Fruit fly (Drosophila melanogaster) whole organism, adult: ENCODE results near the gene CG18304.

ENCODE experiments used
- CG11617 ChIP-seq: fragments of 200-800 bp; sonication (Bioruptor generic); optimal IDR thresholded peaks from 2 replicates; lab custom pipeline; 2017; ENCODE audit warnings: mild to moderate bottlenecking, missing biosample characterization, missing genetic modification reagents, missing genetic modification characterization
- CG12768 ChIP-seq: fragments of 200-800 bp; sonication (Bioruptor generic); optimal IDR thresholded peaks from 2 replicates; lab custom pipeline; 2017; ENCODE audit warnings: missing biosample characterization, missing genetic modification characterization, mild to moderate bottlenecking, moderate library complexity, missing genetic modification reagents
- CG1620 ChIP-seq: fragments of 200-800 bp; sonication (Bioruptor generic); optimal IDR thresholded peaks from 2 replicates; lab custom pipeline; 2016; ENCODE audit warnings: missing biosample characterization, missing genetic modification characterization
- CG7045 ChIP-seq: fragments of 200-800 bp; sonication (Bioruptor generic); optimal IDR thresholded peaks from 2 replicates; lab custom pipeline; 2017; ENCODE audit warnings: missing biosample characterization, mild to moderate bottlenecking, missing genetic modification characterization
- CG7101 ChIP-seq: fragments of 200-800 bp; sonication (Bioruptor generic); optimal IDR thresholded peaks from 2 replicates; lab custom pipeline; 2018; ENCODE audit warnings: missing biosample characterization, mild to moderate bottlenecking, missing genetic modification characterization, moderate library complexity
- Clk ChIP-seq: fragments of 200-800 bp; sonication (Bioruptor generic); optimal IDR thresholded peaks from 2 replicates; lab custom pipeline; 2017; ENCODE audit warnings: missing biosample characterization, missing genetic modification characterization
- Crg-1 ChIP-seq: fragments of 200-800 bp; sonication (Bioruptor generic); optimal IDR thresholded peaks from 2 replicates; lab custom pipeline; 2016; ENCODE audit warnings: missing biosample characterization, missing genetic modification characterization
- Hr96 ChIP-seq: fragments of 200-800 bp; sonication (Bioruptor generic); optimal IDR thresholded peaks from 2 replicates; lab custom pipeline; 2016; ENCODE audit warnings: missing biosample characterization, missing genetic modification characterization
- bab1 ChIP-seq: fragments of 200-800 bp; sonication (Bioruptor generic); optimal IDR thresholded peaks from 3 replicates; lab custom pipeline; 2019; ENCODE audit warnings: missing biosample characterization, mild to moderate bottlenecking, missing genetic modification characterization, moderate library complexity
- cic ChIP-seq: fragments of 200-800 bp; sonication (Bioruptor generic); optimal IDR thresholded peaks from 2 replicates; lab custom pipeline; 2017; ENCODE audit warnings: missing biosample characterization, mild to moderate bottlenecking, missing genetic modification characterization, moderate library complexity
- kay ChIP-seq: fragments of 200-800 bp; sonication (Bioruptor generic); peaks from one replicate; lab custom pipeline; 2016; ENCODE audit warnings: missing biosample characterization, missing genetic modification characterization, borderline replicate concordance
- ovo ChIP-seq: fragments of 200-800 bp; sonication (Bioruptor generic); optimal IDR thresholded peaks from 2 replicates; lab custom pipeline; 2016; ENCODE audit warnings: missing biosample characterization, missing genetic modification characterization
- pad ChIP-seq: fragments of 200-800 bp; sonication (Bioruptor generic); optimal IDR thresholded peaks from 3 replicates; lab custom pipeline; 2017; ENCODE audit warnings: missing biosample characterization, missing genetic modification characterization, mild to moderate bottlenecking, moderate library complexity, missing genetic modification reagents
- tj ChIP-seq: fragments of 200-800 bp; sonication (Bioruptor generic); optimal IDR thresholded peaks from 3 replicates; lab custom pipeline; 2017; ENCODE audit warnings: missing biosample characterization, mild to moderate bottlenecking, missing genetic modification characterization, moderate library complexity

dm6 chr2L:6913964-6914363, 28.6 kb downstream of the CG18304 start, which contains the start of gene Wee1:
- TF ChIP-seq cic (GFP tag; lab: Kevin White, UChicago) (no peak), bab1 (GFP tag; lab: Kevin White, UChicago) (peak; percentile 60), Hr96 (GFP tag; lab: Kevin White, UChicago) (no peak), kay (GFP tag; lab: Kevin White, UChicago) (no peak), CG1620 (no peak), Clk (GFP tag; lab: Kevin White, UChicago) (no peak), ovo (GFP tag; lab: Kevin White, UChicago) (no peak), CG11617 (GFP tag; lab: Kevin White, UChicago) (no peak), tj (GFP tag; lab: Kevin White, UChicago) (no peak), Crg-1 (GFP tag; lab: Kevin White, UChicago) (no peak), pad (no peak), CG12768 (no peak), CG7101 (peak; percentile 0), CG7045 (GFP tag; lab: Kevin White, UChicago) (no peak)
